Fruit fly (Drosophila melanogaster) whole organism, pupa: ENCODE results near the gene CG12608.

ENCODE experiments used
- CG10348 ChIP-seq: fragments of 200-800 bp; sonication (Bioruptor generic); IDR thresholded peaks from 2 replicates; pipeline ENCODE4 v1.3.6; 2022; ENCODE audit warnings: missing biosample characterization, missing genetic modification characterization
- CG12605 ChIP-seq: fragments of 200-800 bp; sonication (Bioruptor generic); IDR thresholded peaks from 2 replicates; pipeline ENCODE4 v1.3.6; 2022; ENCODE audit warnings: missing biosample characterization, missing genetic modification characterization
- CG13204 ChIP-seq: fragments of 200-800 bp; sonication (Bioruptor generic); optimal IDR thresholded peaks from 2 replicates; lab custom pipeline; 2018; ENCODE audit warnings: missing biosample characterization, mild to moderate bottlenecking, missing genetic modification characterization, moderate library complexity
- CG14655 ChIP-seq: fragments of 200-800 bp; sonication (Bioruptor generic); optimal IDR thresholded peaks from 3 replicates; lab custom pipeline; 2017; ENCODE audit warnings: mild to moderate bottlenecking, missing biosample characterization, missing genetic modification reagents, missing genetic modification characterization
- CG15710 ChIP-seq: fragments of 200-800 bp; sonication (Bioruptor generic); optimal IDR thresholded peaks from 2 replicates; lab custom pipeline; 2018; ENCODE audit warnings: missing biosample characterization, mild to moderate bottlenecking, missing genetic modification characterization, moderate library complexity
- CG17806 ChIP-seq: fragments of 200-800 bp; sonication (Bioruptor generic); optimal IDR thresholded peaks from 2 replicates; lab custom pipeline; 2018; ENCODE audit warnings: missing biosample characterization, mild to moderate bottlenecking, missing genetic modification characterization, moderate library complexity
- CG32121 ChIP-seq: fragments of 200-800 bp; sonication (Bioruptor generic); IDR thresholded peaks from 2 replicates; pipeline ENCODE4 v1.3.6; 2022; ENCODE audit warnings: missing biosample characterization, missing genetic modification characterization
- CG34367 ChIP-seq: fragments of 200-800 bp; sonication (Bioruptor generic); optimal IDR thresholded peaks from 2 replicates; lab custom pipeline; 2018; ENCODE audit warnings: missing biosample characterization, mild to moderate bottlenecking, missing genetic modification characterization
- CG4496 ChIP-seq: fragments of 200-800 bp; sonication (Bioruptor generic); IDR thresholded peaks from 3 replicates; pipeline ENCODE4 v1.3.6; 2022; ENCODE audit warnings: missing biosample characterization, missing genetic modification characterization
- CG8159 ChIP-seq: fragments of 200-800 bp; sonication (Bioruptor generic); optimal IDR thresholded peaks from 3 replicates; lab custom pipeline; 2018; ENCODE audit warnings: missing biosample characterization, mild to moderate bottlenecking, missing genetic modification characterization, moderate library complexity
- CG8301 ChIP-seq: fragments of 200-800 bp; sonication (Bioruptor generic); optimal IDR thresholded peaks from 2 replicates; lab custom pipeline; 2018; ENCODE audit warnings: missing biosample characterization, mild to moderate bottlenecking, missing genetic modification characterization
- CG9948 ChIP-seq: fragments of 200-800 bp; sonication (Bioruptor generic); optimal IDR thresholded peaks from 2 replicates; lab custom pipeline; 2018; ENCODE audit warnings: missing biosample characterization, mild to moderate bottlenecking, missing genetic modification characterization, moderate library complexity
- D1 ChIP-seq: fragments of 200-800 bp; sonication (Bioruptor generic); optimal IDR thresholded peaks from 2 replicates; lab custom pipeline; 2018; ENCODE audit warnings: missing biosample characterization, mild to moderate bottlenecking, missing genetic modification characterization, moderate library complexity
- EcR ChIP-seq: fragments of 200-800 bp; sonication (Bioruptor generic); optimal IDR thresholded peaks from 3 replicates; lab custom pipeline; 2019; ENCODE audit warnings: missing biosample characterization, missing genetic modification characterization, mild to moderate bottlenecking, moderate library complexity, missing genetic modification reagents
- Ets98B ChIP-seq: fragments of 200-800 bp; sonication (Bioruptor generic); IDR thresholded peaks from 2 replicates; pipeline ENCODE4 v1.3.6; 2022; ENCODE audit warnings: missing biosample characterization, missing genetic modification characterization
- Pif1A ChIP-seq: fragments of 200-800 bp; sonication (Bioruptor generic); optimal IDR thresholded peaks from 3 replicates; lab custom pipeline; 2016; ENCODE audit warnings: missing biosample characterization, missing genetic modification characterization
- Pif1B ChIP-seq: fragments of 200-800 bp; sonication (Bioruptor generic); optimal IDR thresholded peaks from 3 replicates; lab custom pipeline; 2016; ENCODE audit warnings: missing biosample characterization, missing genetic modification characterization
- Snoo ChIP-seq: fragments of 200-800 bp; sonication (Bioruptor generic); optimal IDR thresholded peaks from 3 replicates; lab custom pipeline; 2017; ENCODE audit warnings: missing biosample characterization, mild to moderate bottlenecking, missing genetic modification characterization, inconsistent platforms
- fd96Ca ChIP-seq: fragments of 200-800 bp; sonication (Bioruptor generic); IDR thresholded peaks from 3 replicates; pipeline ENCODE4 v1.3.6; 2022; ENCODE audit warnings: missing biosample characterization, missing genetic modification characterization
- gl ChIP-seq: fragments of 200-800 bp; sonication (Bioruptor generic); optimal IDR thresholded peaks from 2 replicates; lab custom pipeline; 2018; ENCODE audit warnings: missing biosample characterization, mild to moderate bottlenecking, missing genetic modification characterization
- rn ChIP-seq: fragments of 200-800 bp; sonication (Bioruptor generic); IDR thresholded peaks from 2 replicates; pipeline ENCODE4 v1.3.6; 2022; ENCODE audit warnings: missing biosample characterization, missing genetic modification characterization

CG12608 gene

DNA sequence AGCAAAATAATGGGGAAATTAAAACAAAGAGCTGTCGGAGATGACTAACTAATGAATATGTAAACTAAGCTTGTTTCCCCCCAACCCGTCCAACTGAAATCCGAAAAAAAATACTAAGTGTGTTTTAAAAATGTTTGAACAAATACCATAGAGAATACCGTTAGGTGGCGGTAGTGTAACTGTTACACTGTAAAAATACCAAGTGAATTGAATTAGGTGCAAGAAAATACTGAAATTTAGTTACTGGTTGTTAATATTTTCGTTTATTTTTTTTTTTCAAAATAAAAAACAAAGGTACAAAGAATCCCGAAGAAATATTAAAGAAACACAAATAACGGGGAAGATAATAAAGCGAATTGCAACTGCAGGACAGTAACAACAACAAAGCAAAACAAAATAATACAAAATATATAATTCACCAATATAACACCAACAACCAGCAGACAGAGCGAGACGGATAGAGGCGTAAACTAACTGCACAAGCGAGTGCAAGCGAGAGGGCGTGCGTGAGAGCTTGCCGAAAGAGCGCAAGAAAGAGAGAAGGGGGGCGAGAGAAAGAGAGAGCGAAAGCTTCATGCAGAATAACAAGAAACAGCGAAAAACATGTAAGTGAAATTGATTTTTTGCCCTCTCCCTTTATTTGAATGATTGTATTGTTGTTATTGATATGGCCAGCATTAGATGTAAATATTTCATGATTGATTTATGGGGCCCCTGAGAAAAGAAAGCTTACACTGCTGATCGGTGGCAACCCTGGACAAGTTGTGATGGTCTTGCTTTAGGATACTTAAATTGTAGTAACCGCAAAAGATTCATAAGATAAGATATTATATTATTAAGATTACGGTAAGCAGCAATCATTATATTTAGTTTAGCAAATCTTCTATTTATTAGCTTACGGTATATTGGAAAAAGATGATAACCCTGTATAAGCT is 38.2 kb downstream of the CG12608 start:
- TF ChIP-seq Pif1A (GFP tag; lab: Kevin White, UChicago) (peak; percentile 14), CG10348 (GFP tag; lab: Robert Waterston, UW) (no peak), EcR (GFP tag; lab: Kevin White, UChicago) (peak; percentile 60), CG8159 (tag; lab: Kevin White, UChicago) (peak; percentile 0), CG34367 (tag; lab: Kevin White, UChicago) (peak; percentile 11), CG9948 (tag; lab: Kevin White, UChicago) (no peak), fd96Ca (GFP tag; lab: Robert Waterston, UW) (peak; percentile 62; the same call in 2 of the 3 replicates), D1 (no peak), CG4496 (peak; percentile 74), Snoo (tag; lab: Kevin White, UChicago) (peak; percentile 21), CG13204 (GFP tag; lab: Kevin White, UChicago) (peak; percentile 66), CG15710 (tag; lab: Kevin White, UChicago) (no peak), CG12605 (no peak), Ets98B (GFP tag; lab: Robert Waterston, UW) (peak; percentile 54; the same call in 1 of the 2 replicates), CG32121 (GFP tag; lab: Robert Waterston, UW) (peak; percentile 59), rn (GFP tag; lab: Robert Waterston, UW) (no peak), CG14655 (GFP tag; lab: Kevin White, UChicago) (no peak)

DNA sequence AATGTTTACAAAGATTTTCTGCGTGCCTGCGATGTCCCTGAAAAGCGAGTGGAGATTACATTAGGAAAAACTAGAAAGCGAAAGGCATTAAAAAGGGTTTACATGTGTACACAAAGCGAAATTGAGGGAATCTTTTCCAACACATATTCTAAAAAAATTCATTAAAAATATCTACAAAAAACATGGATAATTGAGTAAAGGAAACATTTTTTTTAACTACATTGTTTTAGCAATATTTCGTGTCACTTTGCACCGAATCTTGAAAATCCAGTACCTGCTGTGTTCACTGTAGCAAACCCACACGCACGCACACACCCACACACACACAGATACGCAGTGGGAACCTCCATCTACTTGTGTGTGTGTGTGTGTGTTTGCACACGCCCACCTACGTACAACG is 40.2 kb downstream of the CG12608 start:
- TF ChIP-seq rn (GFP tag; lab: Robert Waterston, UW) (no peak), CG4496 (0 out of 3 replicates have a peak, but pooled peaks have one; percentile 36), CG14655 (GFP tag; lab: Kevin White, UChicago) (peak; percentile 7), CG8159 (tag; lab: Kevin White, UChicago) (peak; percentile 2)

DNA sequence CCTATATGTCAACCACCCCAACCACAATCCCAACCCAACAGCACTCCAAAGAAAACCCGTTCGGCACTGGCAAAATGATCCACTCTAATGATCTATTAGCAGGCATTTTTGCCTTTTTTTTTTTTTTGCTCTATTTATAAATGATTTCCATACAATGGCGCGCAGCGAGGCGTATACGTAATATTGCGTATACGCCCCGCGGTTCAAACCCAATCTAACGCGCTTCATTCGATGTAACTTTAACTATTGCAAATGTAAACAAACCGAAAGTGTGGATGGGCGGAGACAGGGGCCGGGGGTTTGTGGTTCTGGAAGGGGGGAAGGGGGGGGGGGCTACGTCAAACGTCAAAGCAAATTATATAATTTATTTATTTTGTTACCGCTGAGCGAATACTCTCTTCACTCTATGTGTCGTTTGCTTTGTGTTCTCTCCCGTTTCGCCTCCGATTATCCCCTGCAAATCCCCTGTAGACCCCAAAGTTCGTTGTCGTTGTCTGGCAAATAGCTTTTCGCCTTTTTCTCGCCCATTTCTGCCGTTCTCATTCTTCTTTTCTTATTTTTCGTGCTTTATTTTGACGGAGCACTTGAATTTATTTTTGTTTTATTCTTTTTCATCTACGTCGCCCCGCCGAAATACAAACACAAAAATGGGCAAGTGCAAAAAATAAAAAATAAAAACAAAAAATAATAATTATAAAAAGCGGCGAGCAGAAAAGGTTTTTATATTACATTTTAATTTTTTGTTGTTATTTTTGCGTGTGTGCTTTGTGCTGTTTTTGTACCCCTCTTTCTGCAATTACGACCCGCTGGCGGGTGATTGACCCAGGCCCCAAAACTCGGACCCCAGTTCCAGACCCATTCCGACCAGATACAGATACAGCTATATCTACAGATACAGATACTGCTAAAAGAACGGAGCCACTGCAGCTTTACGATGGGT is 41.0 kb downstream of the CG12608 start:
- TF ChIP-seq Pif1A (GFP tag; lab: Kevin White, UChicago) (no peak), CG13204 (GFP tag; lab: Kevin White, UChicago) (no peak), Snoo (tag; lab: Kevin White, UChicago) (peak; percentile 27), CG32121 (GFP tag; lab: Robert Waterston, UW) (no peak)

DNA sequence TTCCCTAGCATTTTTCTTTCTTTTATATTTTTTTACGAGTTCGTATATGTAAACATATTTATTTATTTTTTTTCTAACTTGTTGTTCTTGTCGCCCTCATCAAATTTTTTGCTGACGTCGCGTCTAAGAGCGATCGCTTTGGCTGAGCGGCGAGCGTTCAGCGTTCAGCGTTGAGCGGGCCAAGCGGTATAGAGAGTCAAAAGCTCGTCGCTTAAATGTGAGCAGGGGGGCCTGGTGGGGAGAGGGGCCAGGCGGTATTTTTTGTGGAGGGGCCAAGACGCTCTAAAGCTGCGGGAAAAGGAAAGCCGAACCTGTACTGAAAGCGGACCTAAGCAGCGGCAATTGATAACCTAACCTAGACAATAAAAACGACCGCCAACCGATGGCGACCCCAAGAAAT is 43.2 kb downstream of the CG12608 start:
- no peak for TF ChIP-seq CG15710 (tag; lab: Kevin White, UChicago)
- TF ChIP-seq Ets98B (GFP tag; lab: Robert Waterston, UW), result no peak
- no peak for TF ChIP-seq CG13204 (GFP tag; lab: Kevin White, UChicago)
- TF ChIP-seq CG32121 (GFP tag; lab: Robert Waterston, UW), result no peak
- TF ChIP-seq CG8301, result no peak
- no peak for TF ChIP-seq Pif1A (GFP tag; lab: Kevin White, UChicago)
- no peak for TF ChIP-seq CG34367 (tag; lab: Kevin White, UChicago)
- TF ChIP-seq CG14655 (GFP tag; lab: Kevin White, UChicago), result no peak
- TF ChIP-seq CG17806, result no peak
- no peak for TF ChIP-seq CG4496
- TF ChIP-seq CG9948 (tag; lab: Kevin White, UChicago), result no peak
- no peak for TF ChIP-seq CG10348 (GFP tag; lab: Robert Waterston, UW)
- TF ChIP-seq gl (tag; lab: Kevin White, UChicago), result no peak
- no peak for TF ChIP-seq D1
- TF ChIP-seq EcR (GFP tag; lab: Kevin White, UChicago), result no peak
- TF ChIP-seq Pif1B (GFP tag; lab: Kevin White, UChicago), result no peak

DNA sequence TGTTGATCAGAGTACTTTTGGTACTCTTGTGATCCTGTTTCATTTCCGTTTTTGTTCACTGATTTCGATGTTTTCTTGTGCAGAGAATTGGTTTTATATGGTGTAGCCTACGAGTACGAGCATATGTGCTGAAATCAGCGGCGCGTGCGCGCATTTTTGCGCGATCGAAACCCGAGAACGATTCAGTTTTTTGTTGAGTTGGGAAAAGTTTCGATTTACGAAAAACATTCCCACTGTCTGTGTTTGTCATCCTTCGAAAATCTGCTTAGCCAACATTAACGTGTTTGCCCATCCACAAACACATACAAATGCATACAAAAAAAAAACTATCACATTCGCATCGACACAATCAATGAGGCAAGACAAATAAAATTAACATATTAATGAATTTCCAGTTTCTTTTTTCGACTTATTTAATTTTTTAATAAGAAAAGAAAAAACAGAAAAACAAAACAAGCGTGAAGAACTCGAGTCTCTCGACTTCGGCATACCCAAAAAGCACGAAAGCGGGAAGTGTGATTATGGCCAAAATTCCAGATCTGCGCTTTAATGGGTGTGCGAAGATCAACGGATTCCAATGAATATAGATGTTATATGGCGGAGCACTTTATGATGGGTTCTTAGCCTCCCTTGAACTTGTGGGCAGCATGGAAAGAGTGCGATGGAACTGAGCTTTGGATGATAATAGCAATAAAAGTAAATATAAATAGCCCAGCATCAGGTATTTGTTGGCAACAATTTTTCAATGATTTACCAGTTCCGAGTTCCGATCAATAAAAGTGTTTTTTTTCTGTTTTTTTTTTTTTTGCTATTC is 44.3 kb downstream of the CG12608 start:
- no peak for TF ChIP-seq CG4496
- no peak for TF ChIP-seq CG12605
- no peak for TF ChIP-seq D1
- TF ChIP-seq CG8159 (tag; lab: Kevin White, UChicago), result no peak
- no peak for TF ChIP-seq CG8301
- no peak for TF ChIP-seq CG10348 (GFP tag; lab: Robert Waterston, UW)
- no peak for TF ChIP-seq CG15710 (tag; lab: Kevin White, UChicago)
- TF ChIP-seq Pif1B (GFP tag; lab: Kevin White, UChicago), result no peak
- TF ChIP-seq Pif1A (GFP tag; lab: Kevin White, UChicago), result no peak
- TF ChIP-seq CG32121 (GFP tag; lab: Robert Waterston, UW), result no peak
- TF ChIP-seq fd96Ca (GFP tag; lab: Robert Waterston, UW), result no peak
- no peak for TF ChIP-seq gl (tag; lab: Kevin White, UChicago)
- no peak for TF ChIP-seq CG14655 (GFP tag; lab: Kevin White, UChicago)
- TF ChIP-seq CG34367 (tag; lab: Kevin White, UChicago), result no peak
- no peak for TF ChIP-seq CG9948 (tag; lab: Kevin White, UChicago)
